2 fruit fly cellular contexts compared by ENCODE assay signal in the genomic region with DNA sequence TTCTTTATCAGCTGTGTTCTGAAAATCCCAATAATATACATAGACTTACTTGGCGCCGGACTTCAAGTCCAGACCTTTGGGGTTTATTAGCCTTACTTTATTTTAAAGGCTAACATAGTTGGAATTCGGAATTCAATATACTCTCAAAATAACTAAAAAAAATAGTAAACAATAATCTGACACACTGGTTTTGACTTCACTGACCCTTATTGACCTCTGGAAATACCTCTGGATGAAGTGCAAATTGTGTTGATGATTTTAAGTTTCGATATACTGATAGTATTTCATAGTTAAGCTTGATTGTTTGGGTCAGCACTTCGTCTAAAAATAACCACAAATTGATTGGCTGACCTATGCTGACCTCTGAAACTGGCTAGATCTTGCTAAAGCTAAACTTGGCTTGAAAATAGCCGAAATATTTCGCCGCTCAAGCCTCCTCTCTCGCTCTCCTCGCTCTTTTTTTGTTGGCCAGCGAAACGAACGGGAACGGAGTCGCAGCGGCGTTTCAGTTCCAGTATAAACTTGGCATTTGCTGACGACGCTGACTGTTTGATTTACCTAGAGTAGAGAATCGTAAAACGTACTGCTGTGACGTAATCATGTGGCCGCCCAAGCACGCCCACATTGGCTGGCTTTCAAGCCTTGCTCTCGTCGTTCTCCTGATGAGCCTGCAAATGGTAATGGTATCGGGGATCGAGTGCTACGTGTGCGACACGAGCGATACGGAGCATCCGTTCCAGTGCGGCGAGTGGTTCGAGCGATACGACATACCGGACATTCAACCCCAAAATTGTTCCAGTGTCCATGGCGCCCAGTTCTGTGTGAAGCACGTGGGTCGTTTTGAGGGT.
TF ChIP-seq lines count a peak whose summit lies in the region.

A gene (plus strand): TSS at position 507 of the 848 bp plus-strand sequence.

TF ChIP-seq in whole organism, embryonic, 481 proteins besides CTCF, POLR2A, EP300 and RAD21 (continued from another document):
- TF ChIP-seq HmgD (GFP tag; optimal IDR thresholded peaks at IDR 0.05; lab: Kevin White, UChicago) (peak; percentile 17), pfk (GFP tag; optimal IDR thresholded peaks at IDR 0.05; lab: Kevin White, UChicago) (peak; percentile 98), CG9437 (GFP tag; optimal IDR thresholded peaks at IDR 0.05; lab: Kevin White, UChicago) (peak; percentile 30), CG42726 (GFP tag; IDR thresholded peaks at IDR 0.05; lab: Robert Waterston, UW; ENCODE audit: partially characterized antibody) (no peak), chinmo (GFP tag; IDR thresholded peaks at IDR 0.05; lab: Robert Waterston, UW; ENCODE audit: partially characterized antibody) (0 out of 4 replicates have a peak, but pooled peaks have one; percentile 21), CG10147 (GFP tag; optimal IDR thresholded peaks at IDR 0.05; lab: Kevin White, UChicago) (no peak), ERR (GFP tag; optimal IDR thresholded peaks at IDR 0.05; lab: Kevin White, UChicago) (peak; percentile 14), sens (GFP tag; lab: Kevin White, UChicago) (peak; percentile 74), Deaf1 (tag; optimal IDR thresholded peaks at IDR 0.05; lab: Kevin White, UChicago) (peak; percentile 5), CG32532 (GFP tag; IDR thresholded peaks at IDR 0.05; lab: Robert Waterston, UW) (peak; percentile 15; the same call in 1 of the 2 replicates), sqz (GFP tag; optimal IDR thresholded peaks at IDR 0.05; lab: Kevin White, UChicago) (peak; percentile 21), CG34422 (GFP tag; IDR thresholded peaks at IDR 0.05; lab: Robert Waterston, UW) (0 out of 3 replicates have a peak, but pooled peaks have one; percentile 7), CG13894 (tag; optimal IDR thresholded peaks at IDR 0.05; lab: Kevin White, UChicago) (peak; percentile 55), jing (GFP tag; optimal IDR thresholded peaks at IDR 0.05; lab: Kevin White, UChicago) (no peak), ara (GFP tag; IDR thresholded peaks at IDR 0.05; lab: Robert Waterston, UW) (0 out of 2 replicates have a peak, but pooled peaks have one; percentile 27), CG9797 (GFP tag; optimal IDR thresholded peaks at IDR 0.05; lab: Kevin White, UChicago) (no peak), fd102C (GFP tag; optimal IDR thresholded peaks at IDR 0.05; lab: Kevin White, UChicago) (no peak), CG8290 (GFP tag; optimal IDR thresholded peaks at IDR 0.05; lab: Kevin White, UChicago) (no peak), CG8290 (tag; optimal IDR thresholded peaks at IDR 0.05; lab: Kevin White, UChicago) (peak in 1 of 2 experiments; percentile 18), Hr78 (GFP tag; optimal IDR thresholded peaks at IDR 0.05; lab: Kevin White, UChicago) (peak in 1 of 2 experiments; percentile 97), Med (GFP tag; lab: Kevin White, UChicago) (peak; percentile 60), CG12391 (tag; optimal IDR thresholded peaks at IDR 0.05; lab: Kevin White, UChicago) (no peak), nerfin-2 (GFP tag; IDR thresholded peaks at IDR 0.05; lab: Robert Waterston, UW; ENCODE audit: partially characterized antibody) (no peak), tll (GFP tag; optimal IDR thresholded peaks at IDR 0.05; lab: Kevin White, UChicago) (peak in 1 of 2 experiments; percentile 57), gcm (GFP tag; optimal IDR thresholded peaks at IDR 0.05; lab: Kevin White, UChicago) (no peak)

TF ChIP-seq in whole organism, prepupa, 60 proteins besides CTCF, POLR2A, EP300 and RAD21 (continued from another document):
- no peak for TF ChIP-seq Ets21C (GFP tag; optimal IDR thresholded peaks at IDR 0.05; lab: Kevin White, UChicago)
- no peak for TF ChIP-seq fkh (GFP tag; optimal IDR thresholded peaks at IDR 0.05; lab: Kevin White, UChicago)
- TF ChIP-seq vri (GFP tag; optimal IDR thresholded peaks at IDR 0.05; lab: Kevin White, UChicago): peak; percentile 15
- TF ChIP-seq dsx (GFP tag; optimal IDR thresholded peaks at IDR 0.05; lab: Kevin White, UChicago; ENCODE audit: poor library complexity, severe bottlenecking): no peak
- TF ChIP-seq Hr39 (GFP tag; optimal IDR thresholded peaks at IDR 0.05; lab: Kevin White, UChicago): no peak
- TF ChIP-seq CG7368 (GFP tag; optimal IDR thresholded peaks at IDR 0.05; lab: Kevin White, UChicago): no peak
- no peak for TF ChIP-seq Gug (GFP tag; IDR thresholded peaks at IDR 0.05; lab: Robert Waterston, UW)
- 0 out of 3 replicates have a peak, but pooled peaks have one; percentile 35 for TF ChIP-seq eg (GFP tag; IDR thresholded peaks at IDR 0.05; lab: Robert Waterston, UW)
- no peak for TF ChIP-seq dac (GFP tag; optimal IDR thresholded peaks at IDR 0.05; lab: Kevin White, UChicago)
- no peak for TF ChIP-seq Eip75B (GFP tag; optimal IDR thresholded peaks at IDR 0.05; lab: Kevin White, UChicago)
- TF ChIP-seq achi (GFP tag; optimal IDR thresholded peaks at IDR 0.05; lab: Kevin White, UChicago): no peak
- TF ChIP-seq CG11902 (GFP tag; optimal IDR thresholded peaks at IDR 0.05; lab: Kevin White, UChicago): no peak
- TF ChIP-seq CG6276 (GFP tag; optimal IDR thresholded peaks at IDR 0.05; lab: Kevin White, UChicago): no peak
- no peak for TF ChIP-seq Blimp-1 (GFP tag; optimal IDR thresholded peaks at IDR 0.05; lab: Kevin White, UChicago)
- no peak for TF ChIP-seq CG10631 (GFP tag; optimal IDR thresholded peaks at IDR 0.05; lab: Kevin White, UChicago)
- no peak for TF ChIP-seq salr (GFP tag; optimal IDR thresholded peaks at IDR 0.05; lab: Kevin White, UChicago)
- no peak for TF ChIP-seq CG1621 (tag; optimal IDR thresholded peaks at IDR 0.05; lab: Kevin White, UChicago)
- no peak for TF ChIP-seq CG11294 (GFP tag; IDR thresholded peaks at IDR 0.05; lab: Robert Waterston, UW)
- no peak for TF ChIP-seq OdsH (GFP tag; optimal IDR thresholded peaks at IDR 0.05; lab: Kevin White, UChicago)
- no peak for TF ChIP-seq Sox102F (GFP tag; optimal IDR thresholded peaks at IDR 0.05; lab: Kevin White, UChicago)
- TF ChIP-seq fd59A (GFP tag; optimal IDR thresholded peaks at IDR 0.05; lab: Kevin White, UChicago): no peak
- peak; percentile 40 for TF ChIP-seq Eip78C (GFP tag; lab: Kevin White, UChicago)
- TF ChIP-seq CG8632 (GFP tag; optimal IDR thresholded peaks at IDR 0.05; lab: Kevin White, UChicago): no peak
- no peak for TF ChIP-seq CG10669 (GFP tag; optimal IDR thresholded peaks at IDR 0.05; lab: Kevin White, UChicago)
- peak; percentile 20 for TF ChIP-seq Hr4 (GFP tag; optimal IDR thresholded peaks at IDR 0.05; lab: Kevin White, UChicago)
TF ChIP-seq in whole organism, prepupa: peak in this region for 8.
